Fruit fly (Drosophila melanogaster): ENCODE results near the gene RpS20.

dm6 chr3R:20796949-20797348 lies 25.0 kb upstream of the RpS20 start:
- TF ChIP-seq bab1 (GFP tag; optimal IDR thresholded peaks at IDR 0.05), result no peak
- peak; percentile 69 for TF ChIP-seq kay (GFP tag; ENCODE audit: borderline replicate concordance)
- no peak for TF ChIP-seq CG33017 (tag; optimal IDR thresholded peaks at IDR 0.05)
- no peak for TF ChIP-seq Crg-1 (GFP tag; optimal IDR thresholded peaks at IDR 0.05)
- TF ChIP-seq CG7101 (tag; optimal IDR thresholded peaks at IDR 0.05), result no peak
- no peak for TF ChIP-seq toe (GFP tag; optimal IDR thresholded peaks at IDR 0.05)
- TF ChIP-seq CG11617 (GFP tag; optimal IDR thresholded peaks at IDR 0.05), result no peak
- TF ChIP-seq ovo (GFP tag; optimal IDR thresholded peaks at IDR 0.05), result no peak
- no peak for TF ChIP-seq Clk (GFP tag; optimal IDR thresholded peaks at IDR 0.05)
- TF ChIP-seq CG1620 (GFP tag; optimal IDR thresholded peaks at IDR 0.05), result no peak
- no peak for TF ChIP-seq CG5204 (GFP tag; optimal IDR thresholded peaks at IDR 0.05)
